Worm (Caenorhabditis elegans) whole organism, young adult: ENCODE results near the gene lin-15A.

Source experiments
- attf-3 ChIP-seq: fragments of 200-800 bp; sonication (Bioruptor generic); conservative IDR thresholded peaks from 2 replicates; pipeline ENCODE4 v1.3.6; 2022; ENCODE audit warnings: missing genetic modification reagents, missing genetic modification characterization, missing compliant biosample characterization
- chd-7 ChIP-seq: sonication (generic microtip); optimal IDR thresholded peaks from 2 replicates; lab custom pipeline; 2016; ENCODE audit warnings: mild to moderate bottlenecking, missing genetic modification characterization, moderate library complexity, missing compliant biosample characterization
- hrde-1 ChIP-seq: sonication (generic microtip); optimal IDR thresholded peaks from 2 replicates; lab custom pipeline; 2016; ENCODE audit warnings: missing genetic modification characterization, mild to moderate bottlenecking, missing compliant biosample characterization, moderate library complexity, missing genotype, missing genetic modification reagents, borderline replicate concordance
- snpc-4 ChIP-seq, 5 experiments: fragments of 150-350 bp in 1 of 5; sonication (generic microtip) in 4 of 5; optimal IDR thresholded peaks; 2 replicates each; lab custom pipeline; 2014 to 2018; ENCODE audit warnings: missing genetic modification characterization in 5 of 5, missing biosample characterization in 3 of 5, antibody characterized with exemption in 2 of 5, mild to moderate bottlenecking in 2 of 5, missing compliant biosample characterization in 2 of 5, missing genotype in 2 of 5, moderate library complexity in 2 of 5, missing genetic modification reagents in 1 of 5
- unc-130 ChIP-seq: sonication (generic microtip); optimal IDR thresholded peaks from 2 replicates; lab custom pipeline; 2016; ENCODE audit warnings: missing genetic modification reagents, missing genetic modification characterization, missing compliant biosample characterization

DNA sequence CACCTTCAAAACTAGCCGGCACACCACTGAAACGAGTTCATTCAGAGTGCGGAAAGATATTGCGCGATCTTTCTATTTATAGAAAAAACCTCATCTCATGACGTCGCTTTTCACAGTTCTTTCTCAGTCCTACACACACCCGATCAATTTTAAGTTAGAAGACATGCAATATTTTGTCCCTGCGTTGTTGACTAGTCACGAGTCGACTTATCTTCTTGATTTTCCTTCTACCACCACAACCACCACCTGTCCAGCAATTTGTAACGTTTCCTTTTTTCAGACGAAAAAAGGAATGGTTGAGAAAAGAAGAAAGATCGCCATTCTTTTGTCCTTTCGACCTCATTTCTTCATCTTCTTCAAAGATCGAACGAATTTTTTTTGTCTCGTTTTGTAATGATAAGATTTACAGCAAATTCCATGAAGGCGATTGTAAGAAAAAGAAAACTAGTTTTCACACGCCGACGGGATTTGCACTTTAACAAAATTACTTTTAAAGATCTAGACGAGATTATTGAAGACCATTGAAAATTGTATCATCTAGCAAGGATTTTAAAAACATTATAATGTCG, 25.6 kb upstream of the lin-15A start:
- TF ChIP-seq unc-130 (GFP tag; lab: Kevin White, UChicago) (no peak), snpc-4 (GFP tag; optimal IDR thresholded peaks at IDR 0.05; lab: Kevin White, UChicago) (no peak), snpc-4 (tag; optimal IDR thresholded peaks at IDR 0.05; lab: Kevin White, UChicago) (no peak), attf-3 (GFP tag; lab: Robert Waterston, UW) (no peak), hrde-1 (tag; lab: Kevin White, UChicago) (no peak), chd-7 (tag; lab: Kevin White, UChicago) (no peak)
